Worm (Caenorhabditis elegans): ENCODE results near the gene W10G11.3.

- no peak for TF ChIP-seq efl-1 (optimal IDR thresholded peaks at IDR 0.05)
- no peak for TF ChIP-seq efl-1 (GFP tag; optimal IDR thresholded peaks at IDR 0.05 in 1 of 2)
- no peak for TF ChIP-seq ceh-8 (GFP tag; optimal IDR thresholded peaks at IDR 0.05)
- no peak for TF ChIP-seq nhr-77 (tag; optimal IDR thresholded peaks at IDR 0.05)
- no peak for TF ChIP-seq hlh-17 (GFP tag; optimal IDR thresholded peaks at IDR 0.05; ENCODE audit: borderline replicate concordance)
- no peak for TF ChIP-seq mep-1 (tag; optimal IDR thresholded peaks at IDR 0.05)
These were observed 8.7 kb upstream of the W10G11.3 start, which contains the start of the genes clec-128 and clec-129 for ce11 chrII:3570927-3571538.

Data from whole organism, L1 larva.